Fruit fly (Drosophila melanogaster) whole organism, adult: ENCODE measurements around the gene CG7557.

Experiments used
- CG11617 ChIP-seq: fragments of 200-800 bp; sonication (Bioruptor generic); optimal IDR thresholded peaks from 2 replicates; lab custom pipeline; 2017; ENCODE audit warnings: mild to moderate bottlenecking, missing biosample characterization, missing genetic modification reagents, missing genetic modification characterization
- CG14711 ChIP-seq: fragments of 200-800 bp; sonication (Bioruptor generic); optimal IDR thresholded peaks from 2 replicates; lab custom pipeline; 2018; ENCODE audit warnings: missing biosample characterization, mild to moderate bottlenecking, missing genetic modification characterization, moderate library complexity
- Mnt ChIP-seq: fragments of 200-800 bp; sonication (Bioruptor generic); optimal IDR thresholded peaks from 2 replicates; lab custom pipeline; 2016; ENCODE audit warnings: missing biosample characterization, mild to moderate bottlenecking, missing genetic modification characterization
- bab1 ChIP-seq: fragments of 200-800 bp; sonication (Bioruptor generic); optimal IDR thresholded peaks from 3 replicates; lab custom pipeline; 2019; ENCODE audit warnings: missing biosample characterization, mild to moderate bottlenecking, missing genetic modification characterization, moderate library complexity
- toe ChIP-seq: fragments of 200-800 bp; sonication (Bioruptor generic); optimal IDR thresholded peaks from 2 replicates; lab custom pipeline; 2016; ENCODE audit warnings: missing biosample characterization, missing genetic modification characterization

dm6 chr3L:11420976-11421375 lies 24.0 kb upstream of the CG7557 start:
- TF ChIP-seq Mnt (GFP tag; lab: Kevin White, UChicago) (no peak), CG11617 (GFP tag; lab: Kevin White, UChicago) (no peak), CG14711 (tag; lab: Kevin White, UChicago) (no peak), toe (GFP tag; lab: Kevin White, UChicago) (no peak), bab1 (GFP tag; lab: Kevin White, UChicago) (no peak)
